Worm (Caenorhabditis elegans) whole organism, midembryonic: ENCODE data around the gene egl-19.

Experiments used
- cog-1 ChIP-seq: sonication (generic microtip); optimal IDR thresholded peaks from 2 replicates; lab custom pipeline; 2016; ENCODE audit warnings: missing genetic modification characterization, missing compliant biosample characterization
- tab-1 ChIP-seq: fragments of 200-800 bp; sonication (Bioruptor generic); IDR thresholded peaks from 2 replicates; pipeline ENCODE4 v1.3.6; 2022; ENCODE audit warnings: missing genetic modification characterization, missing compliant biosample characterization

- TF ChIP-seq tab-1 (GFP tag; lab: Robert Waterston, UW) (no peak), cog-1 (tag; lab: Kevin White, UChicago) (no peak)
These were observed 50.8 kb downstream of the egl-19 start, which contains the start of gene F13B6.1 for ce11 chrIV:7456225-7456624.
